Fruit fly (Drosophila melanogaster) S2 (cell line): ENCODE results near the gene CG1116.

Experiments used
- CG8478 ChIP-seq: fragments of >200 bp; optimal IDR thresholded peaks from 2 replicates; lab custom pipeline; 2018
- CTCF ChIP-seq, 2 experiments: fragments of >200 bp; optimal IDR thresholded peaks; 2 replicates each; lab custom pipeline; 2018

Gene CG1116

DNA sequence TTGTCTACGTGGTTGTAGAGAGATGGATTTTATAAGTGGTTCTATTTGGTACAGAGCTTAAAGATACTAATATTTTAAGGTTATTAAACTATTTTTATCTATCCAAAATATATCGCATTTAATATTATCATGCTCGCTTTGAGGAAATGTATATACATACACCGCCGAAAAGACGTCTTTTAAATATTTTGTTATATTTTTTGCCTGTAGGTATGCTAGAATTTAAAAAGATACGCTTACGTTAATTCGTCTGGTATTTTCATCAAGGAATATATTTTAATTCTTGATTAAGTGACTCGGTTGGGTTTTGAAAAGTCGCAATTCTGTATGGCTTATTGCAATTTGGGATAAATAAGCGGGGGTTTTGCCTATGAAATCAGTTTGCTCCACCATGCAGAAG is 49.0 kb downstream of the CG1116 start:
- no peak for TF ChIP-seq CG8478
- TF ChIP-seq CTCF (optimal IDR thresholded peaks at IDR 0.05; lab: Kevin White, UChicago), result no peak

DNA sequence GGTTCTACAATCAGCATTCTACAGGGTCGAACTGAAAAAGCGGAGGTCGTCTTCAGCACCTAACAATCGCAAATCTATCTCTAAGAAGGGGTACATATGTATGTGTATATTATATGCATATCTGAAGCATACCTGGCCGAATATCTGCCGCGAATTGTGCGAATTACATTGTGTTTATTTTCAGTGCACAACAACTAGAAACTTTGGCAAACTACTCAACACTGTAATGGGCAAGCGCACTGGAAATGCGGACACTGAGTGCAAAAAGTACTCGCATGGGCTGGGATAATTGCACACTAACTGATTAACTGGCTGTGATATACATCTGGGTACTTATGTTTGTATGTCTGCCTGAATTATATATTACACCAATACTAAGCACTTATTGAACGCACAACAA is 51.3 kb downstream of the CG1116 start:
- TF ChIP-seq CG8478 (no peak), CTCF (optimal IDR thresholded peaks at IDR 0.05; lab: Kevin White, UChicago) (no peak)
